Fruit fly (Drosophila melanogaster): Measurements from ENCODE around the gene CG13946.
A peak's percentile ranks its signal among the peaks of the same experiment; 100 is the strongest.

Gene CG13946

dm6 chr2L:784036-784435, 7.7 kb downstream of the CG13946 start, which contains the start of gene CG3544:
Gene CG3544 (plus strand): TSS chr2L:784336.
- TF ChIP-seq Smox (GFP tag; optimal IDR thresholded peaks at IDR 0.05) (no peak), fd59A (GFP tag; optimal IDR thresholded peaks at IDR 0.05) (no peak), CG8319 (GFP tag; optimal IDR thresholded peaks at IDR 0.05) (no peak), Hr38 (GFP tag; optimal IDR thresholded peaks at IDR 0.05) (no peak), CG4318 (GFP tag; optimal IDR thresholded peaks at IDR 0.05) (no peak), Ets96B (tag; optimal IDR thresholded peaks at IDR 0.05) (no peak), svp (GFP tag) (no peak), Sox102F (GFP tag; optimal IDR thresholded peaks at IDR 0.05) (no peak), CG32006 (GFP tag; optimal IDR thresholded peaks at IDR 0.05) (no peak), CG31627 (GFP tag; optimal IDR thresholded peaks at IDR 0.05) (no peak), CG1621 (tag; optimal IDR thresholded peaks at IDR 0.05) (no peak), CG8632 (GFP tag; optimal IDR thresholded peaks at IDR 0.05) (no peak), CG3032 (tag; optimal IDR thresholded peaks at IDR 0.05) (no peak)

DNA sequence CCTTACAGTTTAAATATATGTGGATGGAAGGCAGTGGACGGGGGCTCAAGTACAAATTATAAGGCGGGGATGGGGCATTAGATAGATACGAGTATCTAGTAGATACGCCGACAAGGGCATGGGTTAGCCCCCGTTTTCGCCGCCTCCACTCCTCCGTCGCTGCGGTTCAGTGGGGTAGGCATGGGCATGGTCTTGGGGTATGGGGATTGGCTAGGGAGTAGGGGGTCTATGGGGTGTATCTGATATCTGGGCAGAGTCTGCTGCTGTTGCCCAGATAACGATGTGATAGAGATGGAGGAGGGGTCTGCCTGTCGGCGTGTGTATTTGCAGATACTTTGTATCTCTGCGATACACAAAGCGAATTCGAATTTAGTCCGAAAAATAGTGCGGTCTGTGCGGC, 13.6 kb downstream of the CG13946 start:
- TF ChIP-seq Eip75B (GFP tag; optimal IDR thresholded peaks at IDR 0.05) = no peak
- TF ChIP-seq Gug (GFP tag; IDR thresholded peaks at IDR 0.05) = no peak
- TF ChIP-seq fkh (GFP tag; optimal IDR thresholded peaks at IDR 0.05) = peak; percentile 53
- peak; percentile 39 for TF ChIP-seq svp (GFP tag)
- no peak for TF ChIP-seq CG4318 (GFP tag; optimal IDR thresholded peaks at IDR 0.05)

- no peak for TF ChIP-seq CG11762 (GFP tag; optimal IDR thresholded peaks at IDR 0.05; ENCODE audit: insufficient read depth)
- TF ChIP-seq CG3919 (GFP tag; optimal IDR thresholded peaks at IDR 0.05) = no peak
- TF ChIP-seq eg (GFP tag; IDR thresholded peaks at IDR 0.05) = no peak
- no peak for TF ChIP-seq Blimp-1 (GFP tag; optimal IDR thresholded peaks at IDR 0.05)
These were observed 14.4 kb downstream of the CG13946 start, which contains the start of gene Pkg21D for dm6 chr2L:790698-791097. Gene Pkg21D (minus strand): TSS chr2L:790798.

dm6 chr2L:810277-810676, 33.9 kb downstream of the CG13946 start, which contains the start of gene Nnf1b:
Gene Nnf1b (plus strand): TSS chr2L:810577.
- TF ChIP-seq Eip75B (GFP tag; optimal IDR thresholded peaks at IDR 0.05) (no peak), CG8632 (GFP tag; optimal IDR thresholded peaks at IDR 0.05) (no peak), Eip78C (GFP tag) (no peak), eg (GFP tag; IDR thresholded peaks at IDR 0.05) (no peak), CG7368 (GFP tag; optimal IDR thresholded peaks at IDR 0.05) (no peak), Lpt (GFP tag; optimal IDR thresholded peaks at IDR 0.05) (no peak), svp (GFP tag) (no peak), CG11762 (GFP tag; optimal IDR thresholded peaks at IDR 0.05; ENCODE audit: insufficient read depth) (no peak), dsx (GFP tag; optimal IDR thresholded peaks at IDR 0.05; ENCODE audit: poor library complexity, severe bottlenecking) (no peak), spab (GFP tag; optimal IDR thresholded peaks at IDR 0.05) (no peak), Gug (GFP tag; IDR thresholded peaks at IDR 0.05) (no peak)

dm6 chr2L:811405-811804, 35.1 kb downstream of the CG13946 start, which contains the start of gene Dbp21E2:
Gene Dbp21E2 (plus strand): TSS chr2L:811584.
- no peak for TF ChIP-seq Gug (GFP tag; IDR thresholded peaks at IDR 0.05)
- no peak for TF ChIP-seq Eip93F (GFP tag; optimal IDR thresholded peaks at IDR 0.05)
- no peak for TF ChIP-seq CG11902 (GFP tag; optimal IDR thresholded peaks at IDR 0.05)
- no peak for TF ChIP-seq salr (GFP tag; optimal IDR thresholded peaks at IDR 0.05)
- TF ChIP-seq Eip78C (GFP tag) = no peak
- TF ChIP-seq vri (GFP tag; optimal IDR thresholded peaks at IDR 0.05) = no peak

DNA sequence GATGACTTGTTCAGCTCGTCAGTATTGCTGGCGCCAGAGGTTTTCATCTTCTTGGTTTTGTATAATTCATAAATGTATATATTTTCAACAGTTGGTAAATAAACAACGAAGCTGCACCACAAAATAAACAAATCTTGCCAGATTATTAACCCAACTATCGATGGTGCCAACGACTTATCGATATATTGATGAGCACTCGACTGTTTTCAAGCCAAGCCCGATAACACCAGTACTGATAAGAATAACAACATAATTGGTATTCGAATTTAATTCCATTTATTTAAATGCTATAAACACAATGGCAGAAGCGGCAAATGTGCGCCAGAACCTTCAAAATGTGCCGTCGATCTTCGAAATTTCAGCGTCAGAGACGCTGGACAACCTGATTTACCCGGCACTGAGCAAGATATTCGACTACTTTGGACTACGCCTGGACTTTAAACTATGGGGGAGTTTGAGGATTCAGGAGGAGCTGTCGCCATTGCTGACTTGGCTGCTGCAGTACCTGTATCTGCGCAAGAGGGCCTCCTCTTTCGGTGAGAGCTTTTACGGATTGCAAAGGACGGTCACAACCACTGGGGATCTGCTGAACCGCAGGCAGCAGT, 39.6 kb downstream of the CG13946 start, which contains the start of the genes Saf6 and Pex12:
Gene Saf6 (minus strand): TSS at position 166 of the 605 bp plus-strand sequence.
Gene Pex12 (plus strand): TSS at position 209 of the 605 bp plus-strand sequence.
- no peak for TF ChIP-seq CG6276 (GFP tag; optimal IDR thresholded peaks at IDR 0.05)
- no peak for TF ChIP-seq ss (GFP tag; optimal IDR thresholded peaks at IDR 0.05)
- no peak for TF ChIP-seq CG10669 (GFP tag; optimal IDR thresholded peaks at IDR 0.05)
- TF ChIP-seq fkh (GFP tag; optimal IDR thresholded peaks at IDR 0.05) = peak; percentile 95
- TF ChIP-seq Lpt (GFP tag; optimal IDR thresholded peaks at IDR 0.05) = no peak
- no peak for TF ChIP-seq CG6854 (GFP tag; optimal IDR thresholded peaks at IDR 0.05)
- TF ChIP-seq CG6808 (GFP tag; optimal IDR thresholded peaks at IDR 0.05) = peak; percentile 12
- peak; percentile 9 for TF ChIP-seq CG9139 (GFP tag; optimal IDR thresholded peaks at IDR 0.05)
